Worm (Caenorhabditis elegans): Measurements from ENCODE around the gene swd-2.2.

- TF ChIP-seq ZK546.5 (tag; optimal IDR thresholded peaks at IDR 0.05) (no peak), pha-4 (tag; optimal IDR thresholded peaks at IDR 0.05) (no peak), ama-1 (optimal IDR thresholded peaks at IDR 0.05) (no peak), nhr-77 (tag; optimal IDR thresholded peaks at IDR 0.05) (no peak), lin-39 (tag; optimal IDR thresholded peaks at IDR 0.05) (no peak), jun-1 (tag; optimal IDR thresholded peaks at IDR 0.05) (no peak), zag-1 (tag; optimal IDR thresholded peaks at IDR 0.05) (no peak), nhr-11 (tag; optimal IDR thresholded peaks at IDR 0.05) (no peak), elt-2 (tag; optimal IDR thresholded peaks at IDR 0.05) (no peak), nhr-28 (tag; optimal IDR thresholded peaks at IDR 0.05) (no peak), fkh-10 (GFP tag; optimal IDR thresholded peaks at IDR 0.05) (no peak), ceh-82 (tag; optimal IDR thresholded peaks at IDR 0.05) (no peak), R02D3.7 (tag; optimal IDR thresholded peaks at IDR 0.05) (no peak), sea-2 (GFP tag; optimal IDR thresholded peaks at IDR 0.05) (no peak)
Measured at ce11 chrIV:7731960-7732359, 42.3 kb upstream of the swd-2.2 start, which contains the start of the genes C50F7.9 and C50F7.3.

Data from whole organism, L3 larva.